Worm (Caenorhabditis elegans) whole organism, L4 larva: Measurements from ENCODE around the gene dlc-1.
"Not testable (repeated sequence)": the region's sequence is repeated elsewhere in the genome, so short reads cannot be mapped to it uniquely, and the experiment has no call there.

ENCODE experiments used
- T20F7.1 ChIP-seq: fragments of 200-800 bp; sonication (Bioruptor generic); optimal IDR thresholded peaks from 2 replicates; lab custom pipeline; 2018; ENCODE audit warnings: mild to moderate bottlenecking, missing genetic modification characterization, missing compliant biosample characterization
- ceh-32 ChIP-seq: sonication (generic microtip); optimal IDR thresholded peaks from 2 replicates; lab custom pipeline; 2016; ENCODE audit warnings: mild to moderate bottlenecking, missing genetic modification characterization, missing compliant biosample characterization; ENCODE audit not compliant: poor library complexity
- ceh-82 ChIP-seq: sonication (generic microtip); optimal IDR thresholded peaks from 2 replicates; lab custom pipeline; 2017; ENCODE audit warnings: missing biosample characterization, missing genetic modification characterization
- lir-3 ChIP-seq: sonication (generic microtip); optimal IDR thresholded peaks from 2 replicates; lab custom pipeline; 2016; ENCODE audit warnings: mild to moderate bottlenecking, missing genetic modification characterization, missing compliant biosample characterization
- snpc-4 ChIP-seq: fragments of 150-350 bp; optimal IDR thresholded peaks from 2 replicates; lab custom pipeline; 2014; ENCODE audit warnings: missing biosample characterization, missing genetic modification characterization

DNA sequence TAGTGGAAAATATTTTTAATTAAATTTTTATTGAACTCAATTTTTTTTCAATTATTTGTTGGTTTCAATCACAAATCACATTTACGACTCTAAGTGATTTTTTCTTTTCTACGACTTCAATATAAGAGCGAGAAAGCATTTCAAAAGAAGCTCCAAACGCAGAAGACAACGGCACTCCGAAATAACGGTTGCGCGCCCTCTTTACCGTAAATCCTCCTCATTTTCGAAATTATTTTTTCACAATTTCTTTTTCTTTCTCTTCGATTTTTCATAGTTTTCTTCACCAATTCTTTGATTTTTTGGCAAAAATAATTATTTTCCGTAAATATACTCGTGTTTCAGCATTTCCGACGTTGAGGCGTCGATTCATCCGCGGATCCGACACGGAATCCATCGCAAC is 40.6 kb upstream of the dlc-1 start:
- not testable (repeated sequence) for TF ChIP-seq ceh-32; ceh-82; T20F7.1 (GFP tag; lab: Kevin White, UChicago); snpc-4; lir-3 (tag; lab: Kevin White, UChicago)
